Fruit fly (Drosophila melanogaster) whole organism, adult: ENCODE results near the gene CG12061.

ENCODE experiments used
- CG11617 ChIP-seq: fragments of 200-800 bp; sonication (Bioruptor generic); optimal IDR thresholded peaks from 2 replicates; lab custom pipeline; 2017; ENCODE audit warnings: mild to moderate bottlenecking, missing biosample characterization, missing genetic modification reagents, missing genetic modification characterization
- CG12768 ChIP-seq: fragments of 200-800 bp; sonication (Bioruptor generic); optimal IDR thresholded peaks from 2 replicates; lab custom pipeline; 2017; ENCODE audit warnings: missing biosample characterization, missing genetic modification characterization, mild to moderate bottlenecking, moderate library complexity, missing genetic modification reagents
- CG14711 ChIP-seq: fragments of 200-800 bp; sonication (Bioruptor generic); optimal IDR thresholded peaks from 2 replicates; lab custom pipeline; 2018; ENCODE audit warnings: missing biosample characterization, mild to moderate bottlenecking, missing genetic modification characterization, moderate library complexity
- CG1620 ChIP-seq: fragments of 200-800 bp; sonication (Bioruptor generic); optimal IDR thresholded peaks from 2 replicates; lab custom pipeline; 2016; ENCODE audit warnings: missing biosample characterization, missing genetic modification characterization
- CG33017 ChIP-seq: fragments of 200-800 bp; sonication (Bioruptor generic); optimal IDR thresholded peaks from 2 replicates; lab custom pipeline; 2018; ENCODE audit warnings: missing biosample characterization, mild to moderate bottlenecking, missing genetic modification characterization, moderate library complexity
- CG5204 ChIP-seq: fragments of 200-800 bp; sonication (Bioruptor generic); optimal IDR thresholded peaks from 2 replicates; lab custom pipeline; 2016; ENCODE audit warnings: missing biosample characterization, missing genetic modification characterization
- CG7045 ChIP-seq: fragments of 200-800 bp; sonication (Bioruptor generic); optimal IDR thresholded peaks from 2 replicates; lab custom pipeline; 2017; ENCODE audit warnings: missing biosample characterization, mild to moderate bottlenecking, missing genetic modification characterization
- CG7101 ChIP-seq: fragments of 200-800 bp; sonication (Bioruptor generic); optimal IDR thresholded peaks from 2 replicates; lab custom pipeline; 2018; ENCODE audit warnings: missing biosample characterization, mild to moderate bottlenecking, missing genetic modification characterization, moderate library complexity
- Clk ChIP-seq: fragments of 200-800 bp; sonication (Bioruptor generic); optimal IDR thresholded peaks from 2 replicates; lab custom pipeline; 2017; ENCODE audit warnings: missing biosample characterization, missing genetic modification characterization
- Crg-1 ChIP-seq: fragments of 200-800 bp; sonication (Bioruptor generic); optimal IDR thresholded peaks from 2 replicates; lab custom pipeline; 2016; ENCODE audit warnings: missing biosample characterization, missing genetic modification characterization
- Hr96 ChIP-seq: fragments of 200-800 bp; sonication (Bioruptor generic); optimal IDR thresholded peaks from 2 replicates; lab custom pipeline; 2016; ENCODE audit warnings: missing biosample characterization, missing genetic modification characterization
- Mnt ChIP-seq: fragments of 200-800 bp; sonication (Bioruptor generic); optimal IDR thresholded peaks from 2 replicates; lab custom pipeline; 2016; ENCODE audit warnings: missing biosample characterization, mild to moderate bottlenecking, missing genetic modification characterization
- bab1 ChIP-seq: fragments of 200-800 bp; sonication (Bioruptor generic); optimal IDR thresholded peaks from 3 replicates; lab custom pipeline; 2019; ENCODE audit warnings: missing biosample characterization, mild to moderate bottlenecking, missing genetic modification characterization, moderate library complexity
- cic ChIP-seq: fragments of 200-800 bp; sonication (Bioruptor generic); optimal IDR thresholded peaks from 2 replicates; lab custom pipeline; 2017; ENCODE audit warnings: missing biosample characterization, mild to moderate bottlenecking, missing genetic modification characterization, moderate library complexity
- cnc ChIP-seq, 2 experiments: fragments of >200 bp; optimal IDR thresholded peaks; 2 replicates each; lab custom pipeline; 2017
- kay ChIP-seq: fragments of 200-800 bp; sonication (Bioruptor generic); peaks from one replicate; lab custom pipeline; 2016; ENCODE audit warnings: missing biosample characterization, missing genetic modification characterization, borderline replicate concordance
- ovo ChIP-seq: fragments of 200-800 bp; sonication (Bioruptor generic); optimal IDR thresholded peaks from 2 replicates; lab custom pipeline; 2016; ENCODE audit warnings: missing biosample characterization, missing genetic modification characterization
- pad ChIP-seq: fragments of 200-800 bp; sonication (Bioruptor generic); optimal IDR thresholded peaks from 3 replicates; lab custom pipeline; 2017; ENCODE audit warnings: missing biosample characterization, missing genetic modification characterization, mild to moderate bottlenecking, moderate library complexity, missing genetic modification reagents
- tj ChIP-seq: fragments of 200-800 bp; sonication (Bioruptor generic); optimal IDR thresholded peaks from 3 replicates; lab custom pipeline; 2017; ENCODE audit warnings: missing biosample characterization, mild to moderate bottlenecking, missing genetic modification characterization, moderate library complexity

The CG12061 gene

DNA sequence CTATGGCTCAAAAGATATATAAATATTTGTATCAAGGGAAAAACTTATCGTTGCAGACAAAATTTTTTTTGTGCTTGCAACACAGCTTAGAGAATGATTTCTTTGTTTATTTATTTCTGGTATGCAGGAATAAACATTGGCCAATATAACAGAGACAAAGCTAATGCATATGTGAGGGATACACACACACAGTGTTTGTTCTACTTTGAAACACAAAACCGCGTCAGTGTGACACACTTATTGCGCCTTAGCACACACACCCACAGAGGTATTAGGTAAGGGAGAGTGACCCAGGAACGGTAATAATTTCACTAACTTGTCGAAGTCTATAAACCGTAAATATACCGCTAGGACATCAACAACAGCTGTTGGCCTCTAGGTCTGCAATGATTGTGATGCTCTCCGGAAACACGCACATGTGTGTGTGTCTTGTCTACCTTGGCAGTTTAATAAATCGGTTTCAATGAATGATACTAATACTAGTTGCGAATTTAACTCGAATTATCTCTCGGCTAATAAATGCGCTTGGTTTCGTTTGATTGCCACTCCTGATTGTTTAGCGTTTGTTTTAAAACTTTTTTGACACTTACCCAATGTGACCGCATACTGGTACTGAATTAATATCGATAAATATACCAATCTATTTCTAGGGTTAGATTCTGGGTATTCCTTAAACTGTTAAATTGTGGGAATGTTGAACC is 60.4 kb downstream of the CG12061 start, which contains the start of gene CG17162:
TSS of gene CG17162 (minus strand) at position 619 of the 701 bp plus-strand sequence.
- TF ChIP-seq CG1620 (GFP tag; lab: Kevin White, UChicago) (no peak), pad (GFP tag; lab: Kevin White, UChicago) (peak; percentile 25), CG5204 (GFP tag; lab: Kevin White, UChicago) (no peak), cnc (optimal IDR thresholded peaks at IDR 0.05; lab: Kevin White, UChicago) (no peak), tj (no peak), CG33017 (no peak), CG14711 (tag; lab: Kevin White, UChicago) (no peak), bab1 (peak; percentile 25), CG11617 (GFP tag; lab: Kevin White, UChicago) (no peak), Hr96 (no peak), Clk (GFP tag; lab: Kevin White, UChicago) (no peak), CG7045 (no peak), ovo (GFP tag; lab: Kevin White, UChicago) (peak; percentile 20), Crg-1 (GFP tag; lab: Kevin White, UChicago) (no peak), CG7101 (tag; lab: Kevin White, UChicago) (no peak), cic (GFP tag; lab: Kevin White, UChicago) (no peak), Mnt (no peak), kay (GFP tag; lab: Kevin White, UChicago) (no peak), CG12768 (GFP tag; lab: Kevin White, UChicago) (no peak)

DNA sequence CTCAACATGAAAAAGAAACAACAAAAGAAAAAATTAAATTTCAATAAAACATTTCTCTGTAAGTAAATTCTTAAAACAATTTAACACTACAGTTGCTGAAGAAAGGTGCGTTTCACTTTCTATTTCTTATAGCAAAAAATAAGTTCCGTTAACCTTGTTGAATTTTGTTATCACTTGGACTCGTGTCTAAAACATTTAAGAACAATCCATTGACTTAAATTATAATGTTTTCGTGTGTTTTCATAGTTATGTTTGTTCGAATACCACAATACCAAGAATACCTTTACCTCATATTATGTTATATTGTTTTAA is 60.9 kb downstream of the CG12061 start:
- TF ChIP-seq pad (GFP tag; lab: Kevin White, UChicago) (no peak), cnc (optimal IDR thresholded peaks at IDR 0.05; lab: Kevin White, UChicago) (no peak), CG33017 (no peak), CG12768 (GFP tag; lab: Kevin White, UChicago) (no peak), Clk (GFP tag; lab: Kevin White, UChicago) (no peak), CG1620 (GFP tag; lab: Kevin White, UChicago) (no peak), kay (GFP tag; lab: Kevin White, UChicago) (no peak), ovo (GFP tag; lab: Kevin White, UChicago) (no peak), Mnt (no peak), tj (no peak), cic (GFP tag; lab: Kevin White, UChicago) (no peak), CG7045 (no peak), Hr96 (no peak), CG14711 (tag; lab: Kevin White, UChicago) (no peak), Crg-1 (GFP tag; lab: Kevin White, UChicago) (no peak), CG7101 (tag; lab: Kevin White, UChicago) (no peak)

DNA sequence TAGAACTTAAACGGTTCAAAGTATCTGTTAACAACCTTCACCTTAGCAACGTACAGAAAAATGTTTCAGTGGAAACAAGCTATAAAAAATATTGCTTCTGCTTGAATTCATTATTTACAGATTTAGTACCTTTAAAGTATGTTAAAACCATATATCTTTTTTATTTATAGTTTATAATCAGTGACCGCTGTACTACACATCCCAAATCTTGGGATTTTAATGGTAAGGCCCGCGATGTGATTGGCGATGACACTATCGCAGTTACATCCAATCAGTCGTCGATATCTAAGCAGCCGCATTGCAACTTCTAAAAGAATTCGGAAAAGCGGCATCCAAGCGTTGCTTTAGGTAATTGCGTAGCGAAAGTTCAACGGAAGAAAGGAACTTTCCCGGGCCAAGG is 61.4 kb downstream of the CG12061 start:
- peak; percentile 7 for TF ChIP-seq CG1620 (GFP tag; lab: Kevin White, UChicago)
- TF ChIP-seq CG7045, result no peak
- TF ChIP-seq cic (GFP tag; lab: Kevin White, UChicago), result no peak
